Fruit fly (Drosophila melanogaster) whole organism, embryonic: ENCODE data around the gene Cpr65Ea.
A peak's percentile ranks its signal among the peaks of the same experiment; 100 is the strongest.

ENCODE experiments used
- Antp ChIP-seq: fragments of 200-800 bp; sonication (Bioruptor generic); optimal IDR thresholded peaks from 3 replicates; lab custom pipeline; 2016; ENCODE audit warnings: missing biosample characterization, missing genetic modification characterization
- BEAF-32 ChIP-seq: fragments of 200-800 bp; sonication (Bioruptor generic); optimal IDR thresholded peaks from 3 replicates; lab custom pipeline; 2017; ENCODE audit warnings: missing biosample characterization, missing genetic modification characterization, mild to moderate bottlenecking, moderate library complexity, missing genetic modification reagents
- CG11723 ChIP-seq: fragments of 200-800 bp; sonication (Bioruptor generic); optimal IDR thresholded peaks from 2 replicates; lab custom pipeline; 2017; ENCODE audit warnings: missing biosample characterization, mild to moderate bottlenecking, missing genetic modification characterization
- CG12155 ChIP-seq: fragments of 200-800 bp; sonication (Bioruptor generic); optimal IDR thresholded peaks from 3 replicates; lab custom pipeline; 2016; ENCODE audit warnings: missing biosample characterization, missing genetic modification characterization
- CG12744 ChIP-seq: fragments of 200-800 bp; sonication (Bioruptor generic); optimal IDR thresholded peaks from 2 replicates; lab custom pipeline; 2016; ENCODE audit warnings: missing biosample characterization, missing genetic modification characterization
- CG13123 ChIP-seq: fragments of 200-800 bp; sonication (Bioruptor generic); optimal IDR thresholded peaks from 2 replicates; lab custom pipeline; 2016; ENCODE audit warnings: missing biosample characterization, missing genetic modification characterization
- CG15011 ChIP-seq: fragments of 200-800 bp; sonication (Bioruptor generic); optimal IDR thresholded peaks from 3 replicates; lab custom pipeline; 2018; ENCODE audit warnings: missing biosample characterization, mild to moderate bottlenecking, missing genetic modification characterization
- CG15601 ChIP-seq: fragments of 200-800 bp; sonication (Bioruptor generic); optimal IDR thresholded peaks from 3 replicates; lab custom pipeline; 2019; ENCODE audit warnings: missing biosample characterization, mild to moderate bottlenecking, missing genetic modification characterization, moderate library complexity
- CG1792 ChIP-seq: fragments of 200-800 bp; sonication (Bioruptor generic); optimal IDR thresholded peaks from 2 replicates; lab custom pipeline; 2016; ENCODE audit warnings: missing biosample characterization, missing genetic modification characterization
- CG18262 ChIP-seq: fragments of 200-800 bp; optimal IDR thresholded peaks from 3 replicates; lab custom pipeline; 2019; ENCODE audit warnings: missing biosample characterization, mild to moderate bottlenecking, missing genetic modification characterization, moderate library complexity
- CG30020 ChIP-seq: fragments of 200-800 bp; optimal IDR thresholded peaks from 2 replicates; lab custom pipeline; 2019; ENCODE audit warnings: missing biosample characterization, mild to moderate bottlenecking, missing genetic modification characterization, moderate library complexity
- CG31365 ChIP-seq: fragments of 200-800 bp; sonication (Bioruptor generic); optimal IDR thresholded peaks from 2 replicates; lab custom pipeline; 2018; ENCODE audit warnings: missing biosample characterization, mild to moderate bottlenecking, missing genetic modification characterization
- CG31441 ChIP-seq: fragments of 200-800 bp; sonication (Bioruptor generic); IDR thresholded peaks from 2 replicates; pipeline ENCODE4 v1.3.6; 2022; ENCODE audit warnings: missing biosample characterization, missing genetic modification characterization
- CG32772 ChIP-seq: fragments of 200-800 bp; sonication (Bioruptor generic); IDR thresholded peaks from 2 replicates; pipeline ENCODE4 v1.3.6; 2022; ENCODE audit warnings: missing biosample characterization, missing genetic modification characterization
- CG4360 ChIP-seq: fragments of 200-800 bp; sonication (Bioruptor generic); IDR thresholded peaks from 2 replicates; pipeline ENCODE4 v1.3.6; 2022; ENCODE audit warnings: missing biosample characterization, missing genetic modification characterization
- CG43689 ChIP-seq: fragments of 200-800 bp; sonication (Bioruptor generic); IDR thresholded peaks from 2 replicates; pipeline ENCODE4 v1.3.6; 2022; ENCODE audit warnings: missing biosample characterization, missing genetic modification characterization
- CG4404 ChIP-seq: fragments of 200-800 bp; sonication (Bioruptor generic); IDR thresholded peaks from 2 replicates; pipeline ENCODE4 v1.3.6; 2022; ENCODE audit warnings: missing biosample characterization, missing genetic modification characterization
- CG7556 ChIP-seq: fragments of 200-800 bp; sonication (Bioruptor generic); optimal IDR thresholded peaks from 2 replicates; lab custom pipeline; 2017; ENCODE audit warnings: missing biosample characterization, mild to moderate bottlenecking, missing genetic modification characterization
- CG7839 ChIP-seq: fragments of 200-800 bp; sonication (Bioruptor generic); optimal IDR thresholded peaks from 3 replicates; lab custom pipeline; 2018; ENCODE audit warnings: missing biosample characterization, mild to moderate bottlenecking, missing genetic modification characterization, moderate library complexity
- CG8359 ChIP-seq: fragments of 200-800 bp; sonication (Bioruptor generic); optimal IDR thresholded peaks from 2 replicates; lab custom pipeline; 2017; ENCODE audit warnings: missing biosample characterization, mild to moderate bottlenecking, missing genetic modification characterization, borderline replicate concordance
- CG8924 ChIP-seq: fragments of 200-800 bp; optimal IDR thresholded peaks from 3 replicates; lab custom pipeline; 2019; ENCODE audit warnings: missing biosample characterization, mild to moderate bottlenecking, missing genetic modification characterization, moderate library complexity
- CTCF ChIP-seq: fragments of 200-800 bp; sonication (Bioruptor generic); optimal IDR thresholded peaks from 2 replicates; lab custom pipeline; 2017; ENCODE audit warnings: missing biosample characterization, mild to moderate bottlenecking, missing genetic modification characterization, moderate library complexity
- D19A ChIP-seq: fragments of 200-800 bp; optimal IDR thresholded peaks from 3 replicates; lab custom pipeline; 2019; ENCODE audit warnings: missing biosample characterization, mild to moderate bottlenecking, missing genetic modification characterization, moderate library complexity
- D19B ChIP-seq: fragments of 200-800 bp; sonication (Bioruptor generic); optimal IDR thresholded peaks from 2 replicates; lab custom pipeline; 2017; ENCODE audit warnings: missing biosample characterization, mild to moderate bottlenecking, missing genetic modification characterization
- Fer1 ChIP-seq: fragments of 200-800 bp; sonication (Bioruptor generic); optimal IDR thresholded peaks from 2 replicates; lab custom pipeline; 2017; ENCODE audit warnings: missing biosample characterization, mild to moderate bottlenecking, missing genetic modification characterization
- Myb ChIP-seq: fragments of 200-800 bp; sonication (Bioruptor generic); optimal IDR thresholded peaks from 2 replicates; lab custom pipeline; 2016; ENCODE audit warnings: missing biosample characterization, missing genetic modification characterization
- NFAT ChIP-seq: fragments of 200-800 bp; sonication (Bioruptor generic); IDR thresholded peaks from 2 replicates; pipeline ENCODE4 v1.3.6; 2022; ENCODE audit warnings: missing biosample characterization, missing genetic modification characterization
- Poxn ChIP-seq: fragments of 200-800 bp; sonication (Bioruptor generic); IDR thresholded peaks from 2 replicates; pipeline ENCODE4 v1.3.6; 2022; ENCODE audit warnings: missing biosample characterization, missing genetic modification characterization
- Rfx ChIP-seq: fragments of 200-800 bp; sonication (Bioruptor generic); IDR thresholded peaks from 2 replicates; pipeline ENCODE4 v1.3.6; 2022; ENCODE audit warnings: missing biosample characterization, missing genetic modification characterization
- Sox100B ChIP-seq: fragments of 200-800 bp; sonication (Bioruptor generic); optimal IDR thresholded peaks from 3 replicates; lab custom pipeline; 2018; ENCODE audit warnings: missing biosample characterization, mild to moderate bottlenecking, missing genetic modification characterization
- Sox102F ChIP-seq: fragments of 200-800 bp; sonication (Bioruptor generic); optimal IDR thresholded peaks from 2 replicates; lab custom pipeline; 2018; ENCODE audit warnings: missing biosample characterization, mild to moderate bottlenecking, missing genetic modification characterization, moderate library complexity
- Tbp ChIP-seq: fragments of >200 bp; optimal IDR thresholded peaks from 2 replicates; lab custom pipeline; 2018; ENCODE audit warnings: missing biosample characterization, missing genetic modification characterization
- ash1 ChIP-seq: fragments of 200-800 bp; sonication (Bioruptor generic); optimal IDR thresholded peaks from 2 replicates; lab custom pipeline; 2018; ENCODE audit warnings: missing biosample characterization, mild to moderate bottlenecking, missing genetic modification characterization
- bowl ChIP-seq: fragments of 200-800 bp; sonication (Bioruptor generic); IDR thresholded peaks from 2 replicates; pipeline ENCODE4 v1.3.6; 2022; ENCODE audit warnings: missing biosample characterization, missing genetic modification characterization
- caup ChIP-seq: fragments of 200-800 bp; sonication (Bioruptor generic); optimal IDR thresholded peaks from 3 replicates; lab custom pipeline; 2017; ENCODE audit warnings: missing biosample characterization, mild to moderate bottlenecking, missing genetic modification characterization, moderate library complexity; ENCODE audit not compliant: severe bottlenecking
- ci ChIP-seq: fragments of 200-800 bp; sonication (Bioruptor generic); IDR thresholded peaks from 3 replicates; pipeline ENCODE4 v1.3.6; 2022; ENCODE audit warnings: missing biosample characterization, missing genetic modification characterization
- croc ChIP-seq: fragments of 200-800 bp; sonication (Bioruptor generic); conservative IDR thresholded peaks from 3 replicates; pipeline ENCODE4 v1.3.6; 2022; ENCODE audit warnings: missing biosample characterization, missing genetic modification characterization
- dimm ChIP-seq: fragments of 200-800 bp; sonication (Bioruptor generic); IDR thresholded peaks from 2 replicates; pipeline ENCODE4 v1.3.6; 2022; ENCODE audit warnings: missing biosample characterization, missing genetic modification characterization
- disco-r ChIP-seq: fragments of 200-800 bp; sonication (Bioruptor generic); optimal IDR thresholded peaks from 2 replicates; lab custom pipeline; 2016; ENCODE audit warnings: missing biosample characterization, missing genetic modification characterization
- dpn ChIP-seq, 2 experiments: fragments of 200-800 bp; sonication (Bioruptor generic); optimal IDR thresholded peaks; 3 replicates each; lab custom pipeline; 2016; ENCODE audit warnings: missing biosample characterization in 2 of 2, missing genetic modification characterization in 2 of 2
- fd102C ChIP-seq: fragments of 200-800 bp; sonication (Bioruptor generic); optimal IDR thresholded peaks from 2 replicates; lab custom pipeline; 2018; ENCODE audit warnings: missing biosample characterization, mild to moderate bottlenecking, missing genetic modification characterization, moderate library complexity
- gsb-n ChIP-seq: fragments of 200-800 bp; sonication (Bioruptor generic); optimal IDR thresholded peaks from 3 replicates; lab custom pipeline; 2018; ENCODE audit warnings: missing biosample characterization, mild to moderate bottlenecking, missing genetic modification characterization
- kni ChIP-seq: fragments of 200-800 bp; sonication (Bioruptor generic); optimal IDR thresholded peaks from 3 replicates; lab custom pipeline; 2017; ENCODE audit warnings: mild to moderate bottlenecking, missing biosample characterization, missing genetic modification reagents, missing genetic modification characterization
- knrl ChIP-seq: fragments of 200-800 bp; sonication (Bioruptor generic); IDR thresholded peaks from 3 replicates; pipeline ENCODE4 v1.3.6; 2022; ENCODE audit warnings: missing biosample characterization, missing genetic modification characterization; ENCODE audit not compliant: partially characterized antibody
- lbe ChIP-seq: fragments of 200-800 bp; sonication (Bioruptor generic); optimal IDR thresholded peaks from 2 replicates; lab custom pipeline; 2016; ENCODE audit warnings: missing biosample characterization, mild to moderate bottlenecking, missing genetic modification characterization
- mam ChIP-seq: fragments of 200-800 bp; sonication (Bioruptor generic); optimal IDR thresholded peaks from 3 replicates; lab custom pipeline; 2016; ENCODE audit warnings: missing biosample characterization, missing genetic modification characterization
- otp ChIP-seq: fragments of 200-800 bp; sonication (Bioruptor generic); IDR thresholded peaks from 3 replicates; pipeline ENCODE4, ENCODE4 v1.3.6; 2022; ENCODE audit warnings: missing biosample characterization, missing genetic modification characterization
- p53 ChIP-seq: fragments of 200-800 bp; sonication (Bioruptor generic); optimal IDR thresholded peaks from 2 replicates; lab custom pipeline; 2016; ENCODE audit warnings: missing biosample characterization, missing genetic modification characterization
- sob ChIP-seq: fragments of 200-800 bp; sonication (Bioruptor generic); IDR thresholded peaks from 2 replicates; pipeline ENCODE4 v1.3.6; 2022; ENCODE audit warnings: missing biosample characterization, missing genetic modification characterization
- sr ChIP-seq: fragments of 200-800 bp; sonication (Bioruptor generic); IDR thresholded peaks from 3 replicates; pipeline ENCODE4 v1.3.6; 2022; ENCODE audit warnings: missing biosample characterization, missing genetic modification characterization
- tna ChIP-seq: fragments of 200-800 bp; sonication (Bioruptor generic); IDR thresholded peaks from 2 replicates; pipeline ENCODE4 v1.3.6; 2022; ENCODE audit warnings: missing biosample characterization, missing genetic modification characterization; ENCODE audit not compliant: partially characterized antibody
- twi ChIP-seq: fragments of 200-800 bp; optimal IDR thresholded peaks from 2 replicates; lab custom pipeline; 2019; ENCODE audit warnings: missing biosample characterization, mild to moderate bottlenecking, missing genetic modification characterization, moderate library complexity

Gene Cpr65Ea

DNA sequence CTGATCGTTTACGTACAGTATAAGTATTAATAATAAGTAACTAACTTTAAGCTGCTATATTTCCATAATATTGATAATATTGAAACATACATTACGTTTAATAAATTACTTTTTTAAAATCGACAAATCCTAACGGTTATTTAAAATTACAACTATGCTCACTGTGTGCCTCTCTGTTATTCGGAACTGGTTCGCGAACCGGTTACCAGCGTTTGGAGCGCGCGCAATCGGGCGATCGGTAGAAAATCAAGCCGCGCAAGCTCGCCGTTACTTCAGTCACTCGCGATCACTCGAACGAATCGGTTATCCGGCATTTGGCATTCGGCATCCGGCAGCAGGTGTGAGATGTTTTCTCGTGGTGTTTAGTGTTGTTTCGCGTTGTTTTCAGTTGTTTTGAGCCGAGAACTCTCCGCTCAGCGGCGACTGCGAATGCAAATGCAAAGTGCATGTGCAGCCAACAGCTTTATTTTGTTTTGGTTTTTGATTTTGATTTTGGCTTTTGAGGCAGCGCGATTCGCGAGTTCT is 8.2 kb upstream of the Cpr65Ea start, which contains the start of gene form3 (continued):
- TF ChIP-seq CG1792 (GFP tag; lab: Kevin White, UChicago) (no peak), tna (GFP tag; lab: Robert Waterston, UW) (peak; percentile 45; the same call in 1 of the 2 replicates), kni (GFP tag; lab: Kevin White, UChicago) (no peak), BEAF-32 (GFP tag; lab: Kevin White, UChicago) (no peak), ash1 (no peak), CG7556 (GFP tag; lab: Kevin White, UChicago) (no peak), CG12744 (no peak), knrl (GFP tag; lab: Robert Waterston, UW) (no peak), Tbp (GFP tag; lab: Kevin White, UChicago) (no peak), twi (tag; lab: Kevin White, UChicago) (no peak), CG12155 (GFP tag; lab: Kevin White, UChicago) (no peak), CG31441 (GFP tag; lab: Robert Waterston, UW) (no peak), Antp (GFP tag; lab: Kevin White, UChicago) (no peak), NFAT (GFP tag; lab: Robert Waterston, UW) (0 out of 2 replicates have a peak, but pooled peaks have one; percentile 16), dpn (GFP tag; optimal IDR thresholded peaks at IDR 0.05; lab: Kevin White, UChicago) (no peak), dimm (GFP tag; lab: Robert Waterston, UW) (no peak), CG31365 (no peak), croc (GFP tag; lab: Robert Waterston, UW) (no peak), Rfx (peak; percentile 46; the same call in 1 of the 2 replicates), CG8359 (GFP tag; lab: Kevin White, UChicago) (no peak), disco-r (GFP tag; lab: Kevin White, UChicago) (no peak), CTCF (GFP tag; lab: Kevin White, UChicago) (no peak), ci (GFP tag; lab: Robert Waterston, UW) (peak; percentile 45; the same call in 1 of the 3 replicates), gsb-n (tag; lab: Kevin White, UChicago) (no peak), CG11723 (GFP tag; lab: Kevin White, UChicago) (no peak), sob (GFP tag; lab: Robert Waterston, UW) (peak; percentile 24; the same call in 1 of the 2 replicates), CG13123 (GFP tag; lab: Kevin White, UChicago) (no peak), Fer1 (GFP tag; lab: Kevin White, UChicago) (no peak), CG30020 (tag; lab: Kevin White, UChicago) (no peak), CG32772 (no peak), sr (peak; percentile 28; the same call in 1 of the 3 replicates), p53 (GFP tag; lab: Kevin White, UChicago) (no peak), fd102C (GFP tag; lab: Kevin White, UChicago) (no peak), CG8924 (tag; lab: Kevin White, UChicago) (no peak), CG15011 (GFP tag; lab: Kevin White, UChicago) (no peak), CG4360 (no peak), D19A (tag; lab: Kevin White, UChicago) (no peak), Sox102F (GFP tag; lab: Kevin White, UChicago) (no peak), bowl (no peak), mam (GFP tag; lab: Kevin White, UChicago) (no peak), otp (GFP tag; lab: Robert Waterston, UW) (no peak), lbe (GFP tag; lab: Kevin White, UChicago) (no peak), Myb (peak; percentile 45), Sox100B (no peak), CG7839 (tag; lab: Kevin White, UChicago) (no peak), CG18262 (tag; lab: Kevin White, UChicago) (no peak), CG4404 (GFP tag; lab: Robert Waterston, UW) (no peak), CG15601 (tag; lab: Kevin White, UChicago) (no peak), D19B (GFP tag; lab: Kevin White, UChicago) (no peak), CG43689 (no peak), caup (GFP tag; lab: Kevin White, UChicago) (no peak), Poxn (GFP tag; lab: Robert Waterston, UW) (no peak)
